Comparison of ENCODE assay signal across 1 fruit fly cellular context in the genomic region with DNA sequence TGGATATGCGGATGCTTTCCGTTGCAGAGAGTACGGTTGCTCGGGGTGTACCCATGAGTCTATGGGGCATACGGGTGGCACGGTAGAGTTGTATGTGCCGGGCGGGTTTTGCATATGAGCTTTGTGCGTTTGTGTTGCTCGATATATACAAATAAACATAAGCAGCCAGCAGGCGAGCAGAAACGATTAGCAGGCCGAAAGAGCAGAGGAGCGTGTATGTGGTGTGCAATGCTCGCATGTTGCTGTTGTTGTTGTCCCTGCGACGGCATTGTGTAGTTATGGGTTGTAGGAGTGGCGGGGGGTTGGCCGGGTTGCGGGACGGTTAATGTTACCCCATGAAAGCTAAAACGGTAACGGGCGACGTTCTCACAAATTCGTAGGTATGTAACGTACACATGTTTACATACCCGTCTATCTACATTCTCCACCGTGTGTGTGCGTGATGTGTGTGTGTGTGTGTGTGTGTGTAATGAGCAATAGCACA.
A peak's percentile ranks its signal among the peaks of the same experiment; 100 is the strongest.
TF ChIP-seq lines count a peak whose summit lies in the region.

No protein-coding gene starts in this region.

TF ChIP-seq in whole organism, embryonic, 481 proteins besides CTCF, POLR2A, EP300 and RAD21 (continued from another document and continues in another):
- TF ChIP-seq CG9609 (GFP tag; optimal IDR thresholded peaks at IDR 0.05; lab: Kevin White, UChicago) (no peak), Atf-2 (GFP tag; optimal IDR thresholded peaks at IDR 0.05; lab: Kevin White, UChicago) (no peak), CG14441 (GFP tag; IDR thresholded peaks at IDR 0.05; lab: Robert Waterston, UW) (0 out of 2 replicates have a peak, but pooled peaks have one; percentile 0), zen2 (GFP tag; IDR thresholded peaks at IDR 0.05; lab: Robert Waterston, UW; ENCODE audit: partially characterized antibody) (0 out of 3 replicates have a peak, but pooled peaks have one; percentile 46), Opbp (GFP tag; IDR thresholded peaks at IDR 0.05; lab: Robert Waterston, UW; ENCODE audit: partially characterized antibody) (0 out of 3 replicates have a peak, but pooled peaks have one; percentile 27), CG13287 (GFP tag; IDR thresholded peaks at IDR 0.05; lab: Robert Waterston, UW; ENCODE audit: partially characterized antibody) (peak; percentile 64), Doc2 (GFP tag; IDR thresholded peaks at IDR 0.05; lab: Robert Waterston, UW) (no peak), Atf6 (GFP tag; IDR thresholded peaks at IDR 0.05; lab: Robert Waterston, UW) (no peak; the same call in 1 of the 2 replicates), CG17359 (tag; optimal IDR thresholded peaks at IDR 0.05; lab: Kevin White, UChicago) (no peak), MTF-1 (GFP tag; optimal IDR thresholded peaks at IDR 0.05; lab: Kevin White, UChicago; ENCODE audit: borderline replicate concordance) (no peak), Mad (GFP tag; optimal IDR thresholded peaks at IDR 0.05; lab: Kevin White, UChicago) (no peak), fd64A (GFP tag; optimal IDR thresholded peaks at IDR 0.05; lab: Kevin White, UChicago) (peak; percentile 33), pho (GFP tag; optimal IDR thresholded peaks at IDR 0.05; lab: Kevin White, UChicago) (no peak), btn (GFP tag; optimal IDR thresholded peaks at IDR 0.05; lab: Kevin White, UChicago) (peak; percentile 23), Sry-β (GFP tag; optimal IDR thresholded peaks at IDR 0.05; lab: Kevin White, UChicago) (no peak), CG5180 (GFP tag; optimal IDR thresholded peaks at IDR 0.05; lab: Kevin White, UChicago) (peak; percentile 94), ro (GFP tag; IDR thresholded peaks at IDR 0.05; lab: Robert Waterston, UW) (no peak), sim (GFP tag; IDR thresholded peaks at IDR 0.05; lab: Robert Waterston, UW) (no peak), HmgD (GFP tag; optimal IDR thresholded peaks at IDR 0.05; lab: Kevin White, UChicago) (peak; percentile 77), Hey (tag; optimal IDR thresholded peaks at IDR 0.05; lab: Kevin White, UChicago) (peak; percentile 75), pb (GFP tag; optimal IDR thresholded peaks at IDR 0.05; lab: Kevin White, UChicago) (peak; percentile 43), TFAM (GFP tag; optimal IDR thresholded peaks at IDR 0.05; lab: Kevin White, UChicago) (no peak), Abd-B (GFP tag; optimal IDR thresholded peaks at IDR 0.05; lab: Kevin White, UChicago) (no peak), Side (GFP tag; optimal IDR thresholded peaks at IDR 0.05; lab: Kevin White, UChicago) (no peak), CG7987 (GFP tag; optimal IDR thresholded peaks at IDR 0.05; lab: Kevin White, UChicago) (peak; percentile 63), CG17802 (tag; optimal IDR thresholded peaks at IDR 0.05; lab: Kevin White, UChicago) (no peak), CG8924 (tag; optimal IDR thresholded peaks at IDR 0.05; lab: Kevin White, UChicago) (no peak), CG17568 (GFP tag; optimal IDR thresholded peaks at IDR 0.05; lab: Kevin White, UChicago) (no peak), CG13775 (GFP tag; optimal IDR thresholded peaks at IDR 0.05; lab: Kevin White, UChicago) (no peak), mam (GFP tag; optimal IDR thresholded peaks at IDR 0.05; lab: Kevin White, UChicago) (no peak), CG31224 (GFP tag; IDR thresholded peaks at IDR 0.05; lab: Robert Waterston, UW) (peak; percentile 100), cad (GFP tag; optimal IDR thresholded peaks at IDR 0.05; lab: Kevin White, UChicago) (no peak), CG13894 (tag; optimal IDR thresholded peaks at IDR 0.05; lab: Kevin White, UChicago) (peak; percentile 91), Eip74EF (GFP tag; optimal IDR thresholded peaks at IDR 0.05; lab: Kevin White, UChicago) (no peak), ERR (GFP tag; optimal IDR thresholded peaks at IDR 0.05; lab: Kevin White, UChicago) (peak; percentile 26), hth (optimal IDR thresholded peaks at IDR 0.05; lab: Kevin White, UChicago) (no peak), ash1 (GFP tag; optimal IDR thresholded peaks at IDR 0.05; lab: Kevin White, UChicago) (no peak), crol (GFP tag; IDR thresholded peaks at IDR 0.05; lab: Robert Waterston, UW) (peak; percentile 99), az2 (GFP tag; optimal IDR thresholded peaks at IDR 0.05; lab: Kevin White, UChicago) (no peak), CG10274 (GFP tag; optimal IDR thresholded peaks at IDR 0.05; lab: Kevin White, UChicago) (no peak), bbx (GFP tag; IDR thresholded peaks at IDR 0.05; lab: Robert Waterston, UW; ENCODE audit: partially characterized antibody) (peak; percentile 72), CoRest (tag; optimal IDR thresholded peaks at IDR 0.05; lab: Kevin White, UChicago) (no peak), hb (GFP tag; IDR thresholded peaks at IDR 0.05; lab: Robert Waterston, UW; ENCODE audit: partially characterized antibody) (no peak), dm (GFP tag; optimal IDR thresholded peaks at IDR 0.05; lab: Kevin White, UChicago) (no peak), Ssrp (tag; optimal IDR thresholded peaks at IDR 0.05; lab: Kevin White, UChicago) (no peak), Pdp1 (GFP tag; optimal IDR thresholded peaks at IDR 0.05; lab: Kevin White, UChicago) (peak in 1 of 2 experiments; percentile 67), disco-r (GFP tag; optimal IDR thresholded peaks at IDR 0.05; lab: Kevin White, UChicago) (no peak), D19A (tag; optimal IDR thresholded peaks at IDR 0.05; lab: Kevin White, UChicago) (no peak), Antp (GFP tag; optimal IDR thresholded peaks at IDR 0.05; lab: Kevin White, UChicago) (no peak), CG11085 (GFP tag; IDR thresholded peaks at IDR 0.05; lab: Robert Waterston, UW) (no peak), CG8478 (optimal IDR thresholded peaks at IDR 0.05; lab: Kevin White, UChicago) (peak; percentile 68), dimm (GFP tag; IDR thresholded peaks at IDR 0.05; lab: Robert Waterston, UW) (no peak), hbn (GFP tag; IDR thresholded peaks at IDR 0.05; lab: Robert Waterston, UW; ENCODE audit: partially characterized antibody) (peak; percentile 27; the same call in 1 of the 2 replicates), CG31365 (tag; optimal IDR thresholded peaks at IDR 0.05; lab: Kevin White, UChicago) (peak; percentile 17), chm (GFP tag; IDR thresholded peaks at IDR 0.05; lab: Robert Waterston, UW) (peak; percentile 53), Sox102F (GFP tag; optimal IDR thresholded peaks at IDR 0.05; lab: Kevin White, UChicago) (no peak), Poxn (GFP tag; IDR thresholded peaks at IDR 0.05; lab: Robert Waterston, UW) (no peak), amos (GFP tag; IDR thresholded peaks at IDR 0.05; lab: Robert Waterston, UW; ENCODE audit: partially characterized antibody) (peak; percentile 38; the same call in 1 of the 2 replicates), CG4820 (GFP tag; optimal IDR thresholded peaks at IDR 0.05; lab: Kevin White, UChicago) (no peak), salm (tag; optimal IDR thresholded peaks at IDR 0.05; lab: Kevin White, UChicago) (no peak), dan (GFP tag; IDR thresholded peaks at IDR 0.05; lab: Robert Waterston, UW) (no peak), dmrt11E (tag; optimal IDR thresholded peaks at IDR 0.05; lab: Kevin White, UChicago) (no peak), CG2199 (GFP tag; IDR thresholded peaks at IDR 0.05; lab: Robert Waterston, UW) (peak; percentile 87; the same call in 2 of the 3 replicates), CG1647 (GFP tag; optimal IDR thresholded peaks at IDR 0.05; lab: Kevin White, UChicago) (peak; percentile 9), CG9817 (tag; optimal IDR thresholded peaks at IDR 0.05; lab: Kevin White, UChicago) (no peak), fu2 (GFP tag; optimal IDR thresholded peaks at IDR 0.05; lab: Kevin White, UChicago) (no peak), fd96Cb (tag; optimal IDR thresholded peaks at IDR 0.05; lab: Kevin White, UChicago) (no peak), her (GFP tag; optimal IDR thresholded peaks at IDR 0.05; lab: Kevin White, UChicago) (no peak), B-H2 (GFP tag; optimal IDR thresholded peaks at IDR 0.05; lab: Kevin White, UChicago) (no peak), zfh1 (GFP tag; IDR thresholded peaks at IDR 0.05; lab: Robert Waterston, UW) (no peak), Ets97D (GFP tag; optimal IDR thresholded peaks at IDR 0.05; lab: Kevin White, UChicago) (no peak), kni (GFP tag; optimal IDR thresholded peaks at IDR 0.05; lab: Kevin White, UChicago) (peak; percentile 100), Aef1 (GFP tag; IDR thresholded peaks at IDR 0.05; lab: Robert Waterston, UW) (0 out of 3 replicates have a peak, but pooled peaks have one; percentile 8), CG15696 (tag; optimal IDR thresholded peaks at IDR 0.05; lab: Kevin White, UChicago) (no peak), CG8290 (GFP tag; optimal IDR thresholded peaks at IDR 0.05; lab: Kevin White, UChicago) (no peak), CG8290 (tag; optimal IDR thresholded peaks at IDR 0.05; lab: Kevin White, UChicago) (peak in 1 of 2 experiments; percentile 84), CG33557 (GFP tag; optimal IDR thresholded peaks at IDR 0.05; lab: Kevin White, UChicago) (no peak), CG2129 (GFP tag; IDR thresholded peaks at IDR 0.05; lab: Robert Waterston, UW; ENCODE audit: partially characterized antibody) (0 out of 2 replicates have a peak, but pooled peaks have one; percentile 14), CG1603 (tag; optimal IDR thresholded peaks at IDR 0.05; lab: Kevin White, UChicago) (peak; percentile 17), gro (GFP tag; optimal IDR thresholded peaks at IDR 0.05; lab: Kevin White, UChicago) (peak; percentile 60), CG17829 (tag; optimal IDR thresholded peaks at IDR 0.05; lab: Kevin White, UChicago) (no peak), Hr51 (GFP tag; optimal IDR thresholded peaks at IDR 0.05; lab: Kevin White, UChicago) (no peak), tna (GFP tag; IDR thresholded peaks at IDR 0.05; lab: Robert Waterston, UW; ENCODE audit: partially characterized antibody) (peak; percentile 68), ftz-f1 (GFP tag; optimal IDR thresholded peaks at IDR 0.05; lab: Kevin White, UChicago) (peak; percentile 77), Med (GFP tag; lab: Kevin White, UChicago) (peak; percentile 84), HLHmδ (GFP tag; optimal IDR thresholded peaks at IDR 0.05; lab: Kevin White, UChicago) (peak; percentile 94), z (GFP tag; IDR thresholded peaks at IDR 0.05; lab: Robert Waterston, UW) (0 out of 3 replicates have a peak, but pooled peaks have one; percentile 48), Hmx (GFP tag; optimal IDR thresholded peaks at IDR 0.05; lab: Kevin White, UChicago) (no peak), ewg (GFP tag; optimal IDR thresholded peaks at IDR 0.05; lab: Kevin White, UChicago) (no peak), Jarid2 (GFP tag; optimal IDR thresholded peaks at IDR 0.05; lab: Kevin White, UChicago) (no peak), sisA (GFP tag; IDR thresholded peaks at IDR 0.05; lab: Robert Waterston, UW) (no peak), en (GFP tag; optimal IDR thresholded peaks at IDR 0.05; lab: Kevin White, UChicago) (no peak), Dll (GFP tag; IDR thresholded peaks at IDR 0.05; lab: Robert Waterston, UW; ENCODE audit: partially characterized antibody) (no peak), crp (GFP tag; optimal IDR thresholded peaks at IDR 0.05; lab: Kevin White, UChicago) (no peak), CG34376 (GFP tag; optimal IDR thresholded peaks at IDR 0.05; lab: Kevin White, UChicago) (peak; percentile 79), ab (GFP tag; optimal IDR thresholded peaks at IDR 0.05; lab: Kevin White, UChicago) (peak; percentile 21), Blimp-1 (GFP tag; optimal IDR thresholded peaks at IDR 0.05; lab: Kevin White, UChicago) (no peak), sob (GFP tag; IDR thresholded peaks at IDR 0.05; lab: Robert Waterston, UW) (no peak), CG3838 (GFP tag; optimal IDR thresholded peaks at IDR 0.05; lab: Kevin White, UChicago) (no peak), lbe (GFP tag; optimal IDR thresholded peaks at IDR 0.05; lab: Kevin White, UChicago) (no peak), CG17912 (GFP tag; optimal IDR thresholded peaks at IDR 0.05; lab: Kevin White, UChicago) (peak; percentile 4), C15 (GFP tag; IDR thresholded peaks at IDR 0.05; lab: Robert Waterston, UW) (no peak), CG14667 (GFP tag; IDR thresholded peaks at IDR 0.05; lab: Robert Waterston, UW) (no peak), Vsx1 (GFP tag; optimal IDR thresholded peaks at IDR 0.05; lab: Kevin White, UChicago) (no peak), cato (GFP tag; optimal IDR thresholded peaks at IDR 0.05; lab: Kevin White, UChicago; ENCODE audit: borderline replicate concordance) (no peak), bsh (GFP tag; optimal IDR thresholded peaks at IDR 0.05; lab: Kevin White, UChicago) (no peak), gt (GFP tag; IDR thresholded peaks at IDR 0.05; lab: Robert Waterston, UW) (no peak), CG14860 (GFP tag; IDR thresholded peaks at IDR 0.05; lab: Robert Waterston, UW; ENCODE audit: partially characterized antibody) (peak; percentile 49; the same call in 1 of the 3 replicates), CG4360 (GFP tag; IDR thresholded peaks at IDR 0.05; lab: Robert Waterston, UW) (peak; percentile 95), CG43689 (GFP tag; IDR thresholded peaks at IDR 0.05; lab: Robert Waterston, UW) (no peak), Adf1 (GFP tag; IDR thresholded peaks at IDR 0.05; lab: Robert Waterston, UW) (peak; percentile 58; the same call in 1 of the 2 replicates), CG11723 (GFP tag; optimal IDR thresholded peaks at IDR 0.05; lab: Kevin White, UChicago) (no peak), so (GFP tag; IDR thresholded peaks at IDR 0.05; lab: Robert Waterston, UW) (no peak; the same call in 2 of the 3 replicates), rib (GFP tag; IDR thresholded peaks at IDR 0.05; lab: Robert Waterston, UW) (peak; percentile 74), CG16813 (GFP tag; IDR thresholded peaks at IDR 0.05; lab: Robert Waterston, UW; ENCODE audit: partially characterized antibody) (0 out of 3 replicates have a peak, but pooled peaks have one; percentile 23), Xrp1 (GFP tag; IDR thresholded peaks at IDR 0.05; lab: Robert Waterston, UW) (no peak), ems (GFP tag; optimal IDR thresholded peaks at IDR 0.05; lab: Kevin White, UChicago) (peak; percentile 11), Ravus (GFP tag; IDR thresholded peaks at IDR 0.05; lab: Robert Waterston, UW) (no peak), Gsc (GFP tag; IDR thresholded peaks at IDR 0.05; lab: Robert Waterston, UW) (no peak), sens (GFP tag; lab: Kevin White, UChicago) (peak; percentile 52), lmd (GFP tag; IDR thresholded peaks at IDR 0.05; lab: Robert Waterston, UW) (no peak), CG10654 (GFP tag; optimal IDR thresholded peaks at IDR 0.05; lab: Kevin White, UChicago) (no peak), slou (GFP tag; optimal IDR thresholded peaks at IDR 0.05; lab: Kevin White, UChicago) (no peak), CG14014 (GFP tag; IDR thresholded peaks at IDR 0.05; lab: Robert Waterston, UW) (no peak), Sin3A (optimal IDR thresholded peaks at IDR 0.05; lab: Kevin White, UChicago) (no peak), sd (tag; optimal IDR thresholded peaks at IDR 0.05; lab: Kevin White, UChicago) (no peak)
